Fruit fly (Drosophila melanogaster) whole organism, embryonic: ENCODE data around the gene CG5644.

ENCODE experiments used
- Atf3 ChIP-seq: fragments of 200-800 bp; sonication (Bioruptor generic); optimal IDR thresholded peaks from 3 replicates; lab custom pipeline; 2016; ENCODE audit warnings: missing biosample characterization, missing genetic modification characterization
- Atf6 ChIP-seq: fragments of 200-800 bp; sonication (Bioruptor generic); IDR thresholded peaks from 2 replicates; pipeline ENCODE4 v1.3.6; 2022; ENCODE audit warnings: missing biosample characterization, missing genetic modification characterization
- Bgb ChIP-seq: fragments of 200-800 bp; sonication (Bioruptor generic); IDR thresholded peaks from 2 replicates; pipeline ENCODE4 v1.3.6; 2022; ENCODE audit warnings: missing biosample characterization, missing genetic modification characterization; ENCODE audit not compliant: partially characterized antibody
- CG13123 ChIP-seq: fragments of 200-800 bp; sonication (Bioruptor generic); optimal IDR thresholded peaks from 2 replicates; lab custom pipeline; 2016; ENCODE audit warnings: missing biosample characterization, missing genetic modification characterization
- CG15269 ChIP-seq: fragments of 200-800 bp; sonication (Bioruptor generic); optimal IDR thresholded peaks from 2 replicates; lab custom pipeline; 2018; ENCODE audit warnings: missing biosample characterization, mild to moderate bottlenecking, missing genetic modification characterization, moderate library complexity
- CG1602 ChIP-seq: fragments of 200-800 bp; sonication (Bioruptor generic); optimal IDR thresholded peaks from 3 replicates; lab custom pipeline; 2016; ENCODE audit warnings: missing biosample characterization, missing genetic modification characterization
- CG16813 ChIP-seq: fragments of 200-800 bp; sonication (Bioruptor generic); IDR thresholded peaks from 3 replicates; pipeline ENCODE4 v1.3.6; 2022; ENCODE audit warnings: missing biosample characterization, missing genetic modification characterization; ENCODE audit not compliant: partially characterized antibody
- CG31365 ChIP-seq: fragments of 200-800 bp; sonication (Bioruptor generic); optimal IDR thresholded peaks from 2 replicates; lab custom pipeline; 2018; ENCODE audit warnings: missing biosample characterization, mild to moderate bottlenecking, missing genetic modification characterization
- CG4707 ChIP-seq: fragments of 200-800 bp; sonication (Bioruptor generic); optimal IDR thresholded peaks from 2 replicates; lab custom pipeline; 2018; ENCODE audit warnings: missing biosample characterization, mild to moderate bottlenecking, missing genetic modification characterization, moderate library complexity
- CG6813 ChIP-seq: fragments of 200-800 bp; sonication (Bioruptor generic); optimal IDR thresholded peaks from 2 replicates; lab custom pipeline; 2017; ENCODE audit warnings: missing biosample characterization, missing genetic modification characterization, mild to moderate bottlenecking, moderate library complexity, missing genetic modification reagents
- CG7357 ChIP-seq: fragments of 200-800 bp; sonication (Bioruptor generic); IDR thresholded peaks from 3 replicates; pipeline ENCODE4 v1.3.6; 2022; ENCODE audit warnings: missing biosample characterization, missing genetic modification characterization
- CG9876 ChIP-seq: fragments of 200-800 bp; sonication (Bioruptor generic); optimal IDR thresholded peaks from 2 replicates; lab custom pipeline; 2016; ENCODE audit warnings: missing biosample characterization, missing genetic modification characterization
- Dek ChIP-seq: fragments of 200-800 bp; sonication (Bioruptor generic); optimal IDR thresholded peaks from 3 replicates; lab custom pipeline; 2019; ENCODE audit warnings: missing biosample characterization, mild to moderate bottlenecking, missing genetic modification characterization, moderate library complexity
- Dp ChIP-seq: fragments of 200-800 bp; sonication (Bioruptor generic); optimal IDR thresholded peaks from 2 replicates; lab custom pipeline; 2018; ENCODE audit warnings: missing biosample characterization, mild to moderate bottlenecking, missing genetic modification characterization, moderate library complexity
- Drgx ChIP-seq: fragments of 200-800 bp; sonication (Bioruptor generic); IDR thresholded peaks from 2 replicates; pipeline ENCODE4 v1.3.6; 2022; ENCODE audit warnings: missing biosample characterization, missing genetic modification characterization
- ERR ChIP-seq: fragments of 200-800 bp; sonication (Bioruptor generic); optimal IDR thresholded peaks from 2 replicates; lab custom pipeline; 2016; ENCODE audit warnings: missing biosample characterization, missing genetic modification characterization
- Eip74EF ChIP-seq, 2 experiments: fragments of 200-800 bp in 1 of 2; fragments of >200 bp in 1 of 2; sonication (Bioruptor generic) in 1 of 2; optimal IDR thresholded peaks; 2 replicates each; lab custom pipeline; 2017 to 2019; ENCODE audit warnings: missing biosample characterization in 2 of 2, missing genetic modification characterization in 2 of 2, mild to moderate bottlenecking in 1 of 2, moderate library complexity in 1 of 2
- Fer1 ChIP-seq: fragments of 200-800 bp; sonication (Bioruptor generic); optimal IDR thresholded peaks from 2 replicates; lab custom pipeline; 2017; ENCODE audit warnings: missing biosample characterization, mild to moderate bottlenecking, missing genetic modification characterization
- HLH3B ChIP-seq: fragments of 200-800 bp; sonication (Bioruptor generic); IDR thresholded peaks from 2 replicates; pipeline ENCODE4 v1.3.6; 2022; ENCODE audit warnings: missing biosample characterization, missing genetic modification characterization
- Hsf ChIP-seq: fragments of 200-800 bp; sonication (Bioruptor generic); optimal IDR thresholded peaks from 3 replicates; lab custom pipeline; 2016; ENCODE audit warnings: missing biosample characterization, missing genetic modification characterization
- Oaz ChIP-seq: fragments of 200-800 bp; sonication (Bioruptor generic); IDR thresholded peaks from 2 replicates; pipeline ENCODE4 v1.3.6; 2022; ENCODE audit warnings: missing biosample characterization, missing genetic modification characterization
- Opbp ChIP-seq: fragments of 200-800 bp; sonication (Bioruptor generic); IDR thresholded peaks from 3 replicates; pipeline ENCODE4 v1.3.6; 2022; ENCODE audit warnings: missing biosample characterization, missing genetic modification characterization; ENCODE audit not compliant: partially characterized antibody
- PHDP ChIP-seq: fragments of 200-800 bp; sonication (Bioruptor generic); optimal IDR thresholded peaks from 3 replicates; lab custom pipeline; 2018; ENCODE audit warnings: missing biosample characterization, mild to moderate bottlenecking, missing genetic modification characterization, moderate library complexity
- Poxn ChIP-seq: fragments of 200-800 bp; sonication (Bioruptor generic); IDR thresholded peaks from 2 replicates; pipeline ENCODE4 v1.3.6; 2022; ENCODE audit warnings: missing biosample characterization, missing genetic modification characterization
- Scr ChIP-seq: fragments of 200-800 bp; sonication (Bioruptor generic); IDR thresholded peaks from 2 replicates; pipeline ENCODE4 v1.3.6; 2022; ENCODE audit warnings: missing biosample characterization, missing genetic modification characterization; ENCODE audit not compliant: partially characterized antibody
- Stat92E ChIP-seq, 3 experiments: fragments of >200 bp in 2 of 3; fragments of 200-800 bp in 1 of 3; sonication (Bioruptor generic) in 1 of 3; optimal IDR thresholded peaks; 2 replicates each; lab custom pipeline; 2017 to 2019; ENCODE audit warnings: missing biosample characterization in 3 of 3, missing genetic modification characterization in 3 of 3, mild to moderate bottlenecking in 1 of 3, moderate library complexity in 1 of 3
- Tbp ChIP-seq: fragments of >200 bp; optimal IDR thresholded peaks from 2 replicates; lab custom pipeline; 2018; ENCODE audit warnings: missing biosample characterization, missing genetic modification characterization
- Xbp1 ChIP-seq: fragments of 200-800 bp; sonication (Bioruptor generic); optimal IDR thresholded peaks from 3 replicates; lab custom pipeline; 2016; ENCODE audit warnings: missing biosample characterization, mild to moderate bottlenecking, missing genetic modification characterization
- YL-1 ChIP-seq: fragments of 200-800 bp; sonication (Bioruptor generic); optimal IDR thresholded peaks from 3 replicates; lab custom pipeline; 2017; ENCODE audit warnings: missing biosample characterization, mild to moderate bottlenecking, missing genetic modification characterization
- br ChIP-seq: fragments of >200 bp; optimal IDR thresholded peaks from 2 replicates; lab custom pipeline; 2017
- cg ChIP-seq: fragments of 200-800 bp; sonication (Bioruptor generic); optimal IDR thresholded peaks from 3 replicates; lab custom pipeline; 2019; ENCODE audit warnings: missing biosample characterization, mild to moderate bottlenecking, missing genetic modification characterization, moderate library complexity
- corto ChIP-seq: fragments of 200-800 bp; sonication (Bioruptor generic); optimal IDR thresholded peaks from 2 replicates; lab custom pipeline; 2016; ENCODE audit warnings: missing biosample characterization, mild to moderate bottlenecking, missing genetic modification characterization, moderate library complexity
- dmrt11E ChIP-seq: fragments of 200-800 bp; sonication (Bioruptor generic); optimal IDR thresholded peaks from 3 replicates; lab custom pipeline; 2018; ENCODE audit warnings: missing biosample characterization, mild to moderate bottlenecking, missing genetic modification characterization, moderate library complexity
- fd3F ChIP-seq: fragments of 200-800 bp; sonication (Bioruptor generic); optimal IDR thresholded peaks from 2 replicates; lab custom pipeline; 2018; ENCODE audit warnings: missing biosample characterization, mild to moderate bottlenecking, missing genetic modification characterization, moderate library complexity
- fd96Cb ChIP-seq: fragments of 200-800 bp; sonication (Bioruptor generic); optimal IDR thresholded peaks from 2 replicates; lab custom pipeline; 2018; ENCODE audit warnings: missing biosample characterization, mild to moderate bottlenecking, missing genetic modification characterization, moderate library complexity
- hth ChIP-seq: fragments of >200 bp; optimal IDR thresholded peaks from 2 replicates; lab custom pipeline; 2017; ENCODE audit warnings: inconsistent platforms
- jing ChIP-seq: fragments of 200-800 bp; sonication (Bioruptor generic); optimal IDR thresholded peaks from 2 replicates; lab custom pipeline; 2018; ENCODE audit warnings: missing biosample characterization, mild to moderate bottlenecking, missing genetic modification characterization
- kah ChIP-seq: fragments of 200-800 bp; sonication (Bioruptor generic); optimal IDR thresholded peaks from 2 replicates; lab custom pipeline; 2018; ENCODE audit warnings: missing biosample characterization, mild to moderate bottlenecking, missing genetic modification characterization
- ken ChIP-seq: fragments of 200-800 bp; sonication (Bioruptor generic); IDR thresholded peaks from 3 replicates; pipeline ENCODE4 v1.3.6; 2022; ENCODE audit warnings: missing biosample characterization, missing genetic modification characterization
- nmo ChIP-seq: fragments of 200-800 bp; sonication (Bioruptor generic); optimal IDR thresholded peaks from 2 replicates; lab custom pipeline; 2018; ENCODE audit warnings: missing biosample characterization, mild to moderate bottlenecking, missing genetic modification characterization, moderate library complexity
- org-1 ChIP-seq: fragments of 200-800 bp; sonication (Bioruptor generic); optimal IDR thresholded peaks from 2 replicates; lab custom pipeline; 2017; ENCODE audit warnings: missing biosample characterization, missing genetic modification characterization
- pho ChIP-seq: fragments of 200-800 bp; sonication (Bioruptor generic); optimal IDR thresholded peaks from 2 replicates; lab custom pipeline; 2016; ENCODE audit warnings: missing biosample characterization, missing genetic modification characterization
- pum ChIP-seq: fragments of 200-800 bp; sonication (Bioruptor generic); optimal IDR thresholded peaks from 2 replicates; lab custom pipeline; 2016; ENCODE audit warnings: missing biosample characterization, missing genetic modification characterization
- sc ChIP-seq, 3 experiments: fragments of >200 bp in 2 of 3; fragments of 200-800 bp in 1 of 3; sonication (Bioruptor generic) in 1 of 3; optimal IDR thresholded peaks; 2 replicates in 2 of 3; 3 replicates in 1 of 3; lab custom pipeline; 2017; ENCODE audit warnings: mild to moderate bottlenecking in 1 of 3, missing biosample characterization in 1 of 3, missing genetic modification characterization in 1 of 3, missing genetic modification reagents in 1 of 3
- sim ChIP-seq: fragments of 200-800 bp; sonication (Bioruptor generic); IDR thresholded peaks from 2 replicates; pipeline ENCODE4 v1.3.6; 2022; ENCODE audit warnings: missing biosample characterization, missing genetic modification characterization
- sqz ChIP-seq: fragments of 200-800 bp; sonication (Bioruptor generic); optimal IDR thresholded peaks from 3 replicates; lab custom pipeline; 2018; ENCODE audit warnings: missing biosample characterization, mild to moderate bottlenecking, missing genetic modification characterization
- tap ChIP-seq: fragments of 200-800 bp; optimal IDR thresholded peaks from 3 replicates; lab custom pipeline; 2019; ENCODE audit warnings: missing biosample characterization, mild to moderate bottlenecking, missing genetic modification characterization, moderate library complexity
- tgo ChIP-seq: fragments of 200-800 bp; sonication (Bioruptor generic); IDR thresholded peaks from 3 replicates; pipeline ENCODE4 v1.3.6; 2022; ENCODE audit warnings: missing biosample characterization, missing genetic modification characterization
- trem ChIP-seq: fragments of 200-800 bp; optimal IDR thresholded peaks from 3 replicates; lab custom pipeline; 2019; ENCODE audit warnings: missing biosample characterization, mild to moderate bottlenecking, missing genetic modification characterization, moderate library complexity
- vvl ChIP-seq: fragments of 200-800 bp; sonication (Bioruptor generic); IDR thresholded peaks from 2 replicates; pipeline ENCODE4 v1.3.6; 2022; ENCODE audit warnings: missing biosample characterization, missing genetic modification characterization
- wek ChIP-seq: fragments of 200-800 bp; sonication (Bioruptor generic); optimal IDR thresholded peaks from 3 replicates; lab custom pipeline; 2018; ENCODE audit warnings: missing biosample characterization, mild to moderate bottlenecking, missing genetic modification characterization, moderate library complexity

CG5644 gene

dm6 chr3L:9023627-9024026, 43.9 kb upstream of the CG5644 start (continued):
- TF ChIP-seq sim (GFP tag; lab: Robert Waterston, UW), result peak; percentile 40; the same call in 1 of the 2 replicates
- peak; percentile 26 for TF ChIP-seq CG4707
- no peak for TF ChIP-seq kah (GFP tag; lab: Kevin White, UChicago)
- no peak for TF ChIP-seq CG31365 (tag; lab: Kevin White, UChicago)
- TF ChIP-seq ERR (GFP tag; lab: Kevin White, UChicago), result no peak
- no peak for TF ChIP-seq Stat92E (GFP tag; optimal IDR thresholded peaks at IDR 0.05; lab: Kevin White, UChicago)
- TF ChIP-seq ken (GFP tag; lab: Robert Waterston, UW), result no peak
- peak; percentile 10 for TF ChIP-seq pho (GFP tag; lab: Kevin White, UChicago)
- no peak for TF ChIP-seq Dek
- no peak for TF ChIP-seq org-1 (GFP tag; lab: Kevin White, UChicago)
- TF ChIP-seq HLH3B (GFP tag; lab: Robert Waterston, UW), result no peak
- no peak for TF ChIP-seq cg (GFP tag; lab: Kevin White, UChicago)
- no peak for TF ChIP-seq hth (lab: Kevin White, UChicago)
- peak; percentile 66 for TF ChIP-seq trem (tag; lab: Kevin White, UChicago)
- peak; percentile 67 for TF ChIP-seq Xbp1
- TF ChIP-seq Scr (GFP tag; lab: Robert Waterston, UW), result no peak
- TF ChIP-seq Drgx (GFP tag; lab: Robert Waterston, UW), result no peak
- TF ChIP-seq CG15269 (tag; lab: Kevin White, UChicago), result peak; percentile 37
- peak in 1 of 2 experiments; percentile 42 for TF ChIP-seq Eip74EF (GFP tag; optimal IDR thresholded peaks at IDR 0.05; lab: Kevin White, UChicago)
- peak; percentile 11 for TF ChIP-seq sqz
- no peak for TF ChIP-seq Poxn
- no peak for TF ChIP-seq Fer1 (GFP tag; lab: Kevin White, UChicago)
- TF ChIP-seq sc (optimal IDR thresholded peaks at IDR 0.05; lab: Kevin White, UChicago), result no peak
- peak; percentile 21 for TF ChIP-seq sc (GFP tag; optimal IDR thresholded peaks at IDR 0.05; lab: Kevin White, UChicago)
- no peak for TF ChIP-seq Atf6 (GFP tag; lab: Robert Waterston, UW)
- peak; percentile 24 for TF ChIP-seq CG6813 (GFP tag; lab: Kevin White, UChicago)
- TF ChIP-seq corto (GFP tag; lab: Kevin White, UChicago), result no peak
- TF ChIP-seq jing (GFP tag; lab: Kevin White, UChicago), result peak; percentile 30
- TF ChIP-seq Bgb, result no peak
- no peak for TF ChIP-seq fd3F (GFP tag; lab: Kevin White, UChicago)
- no peak for TF ChIP-seq CG9876 (GFP tag; lab: Kevin White, UChicago)
- TF ChIP-seq PHDP (tag; lab: Kevin White, UChicago), result peak; percentile 52
- peak; percentile 74 for TF ChIP-seq CG1602 (GFP tag; lab: Kevin White, UChicago)
- no peak for TF ChIP-seq CG16813 (GFP tag; lab: Robert Waterston, UW)
- no peak for TF ChIP-seq Oaz (GFP tag; lab: Robert Waterston, UW)
- peak; percentile 82 for TF ChIP-seq vvl (GFP tag; lab: Robert Waterston, UW)
- peak; percentile 72 for TF ChIP-seq Hsf (GFP tag; lab: Kevin White, UChicago)
- TF ChIP-seq tgo (GFP tag; lab: Robert Waterston, UW), result peak; percentile 65
- peak; percentile 41 for TF ChIP-seq tap (tag; lab: Kevin White, UChicago)
- TF ChIP-seq pum, result peak; percentile 63
- no peak for TF ChIP-seq wek (GFP tag; lab: Kevin White, UChicago)
- no peak for TF ChIP-seq CG13123 (GFP tag; lab: Kevin White, UChicago)
- no peak for TF ChIP-seq Opbp
- TF ChIP-seq br, result no peak
- TF ChIP-seq dmrt11E (tag; lab: Kevin White, UChicago), result peak; percentile 91
- no peak for TF ChIP-seq Dp (GFP tag; lab: Kevin White, UChicago)
- peak; percentile 57 for TF ChIP-seq fd96Cb (tag; lab: Kevin White, UChicago)
- no peak for TF ChIP-seq Tbp (GFP tag; lab: Kevin White, UChicago)
- TF ChIP-seq nmo (GFP tag; lab: Kevin White, UChicago), result peak; percentile 83
- TF ChIP-seq YL-1, result no peak
- TF ChIP-seq Atf3 (GFP tag; lab: Kevin White, UChicago), result peak; percentile 72
- TF ChIP-seq CG7357, result no peak
